Worm (Caenorhabditis elegans) whole organism, L4 larva: ENCODE results near the gene C32H11.3.
A peak's percentile ranks its signal among the peaks of the same experiment; 100 is the strongest.

Source experiments
- R02D3.7 ChIP-seq: fragments of 150-350 bp; sonication (generic microtip); optimal IDR thresholded peaks from 3 replicates; lab custom pipeline; 2014; ENCODE audit warnings: missing biosample characterization, missing genetic modification characterization
- ZK337.2 ChIP-seq: fragments of 200-800 bp; sonication (Bioruptor generic); IDR thresholded peaks from 2 replicates; pipeline ENCODE4 v1.3.6; 2022; ENCODE audit warnings: missing genetic modification reagents, missing genetic modification characterization, missing compliant biosample characterization
- aha-1 ChIP-seq: fragments of 150-350 bp; peaks from one replicate; lab custom pipeline; 2014; ENCODE audit warnings: missing biosample characterization, missing genetic modification characterization
- ceh-32 ChIP-seq: sonication (generic microtip); optimal IDR thresholded peaks from 2 replicates; lab custom pipeline; 2016; ENCODE audit warnings: mild to moderate bottlenecking, missing genetic modification characterization, missing compliant biosample characterization; ENCODE audit not compliant: poor library complexity
- gei-8 ChIP-seq: fragments of 200-800 bp; sonication (Bioruptor generic); optimal IDR thresholded peaks from 2 replicates; lab custom pipeline; 2018; ENCODE audit warnings: mild to moderate bottlenecking, missing genetic modification characterization, missing compliant biosample characterization
- nhr-48 ChIP-seq: sonication (generic microtip); optimal IDR thresholded peaks from 2 replicates; lab custom pipeline; 2016; ENCODE audit warnings: mild to moderate bottlenecking, missing genetic modification characterization, missing compliant biosample characterization
- pqm-1 ChIP-seq: sonication (generic microtip); optimal IDR thresholded peaks from 2 replicates; lab custom pipeline; 2017; ENCODE audit warnings: missing biosample characterization, missing genetic modification characterization
- skn-1 ChIP-seq: fragments of 150-350 bp; optimal IDR thresholded peaks from 2 replicates; lab custom pipeline; 2014; ENCODE audit warnings: missing biosample characterization, missing genetic modification characterization
- snpc-1.2 ChIP-seq: fragments of 200-800 bp; sonication (Bioruptor generic); IDR thresholded peaks from 2 replicates; pipeline ENCODE4 v1.3.6; 2022; ENCODE audit warnings: missing genetic modification reagents, missing genetic modification characterization, missing compliant biosample characterization
- snpc-4 ChIP-seq: fragments of 150-350 bp; optimal IDR thresholded peaks from 2 replicates; lab custom pipeline; 2014; ENCODE audit warnings: missing biosample characterization, missing genetic modification characterization
- ztf-11 ChIP-seq: fragments of 150-350 bp; optimal IDR thresholded peaks from 2 replicates; lab custom pipeline; 2014; ENCODE audit warnings: missing biosample characterization, missing genetic modification characterization

DNA sequence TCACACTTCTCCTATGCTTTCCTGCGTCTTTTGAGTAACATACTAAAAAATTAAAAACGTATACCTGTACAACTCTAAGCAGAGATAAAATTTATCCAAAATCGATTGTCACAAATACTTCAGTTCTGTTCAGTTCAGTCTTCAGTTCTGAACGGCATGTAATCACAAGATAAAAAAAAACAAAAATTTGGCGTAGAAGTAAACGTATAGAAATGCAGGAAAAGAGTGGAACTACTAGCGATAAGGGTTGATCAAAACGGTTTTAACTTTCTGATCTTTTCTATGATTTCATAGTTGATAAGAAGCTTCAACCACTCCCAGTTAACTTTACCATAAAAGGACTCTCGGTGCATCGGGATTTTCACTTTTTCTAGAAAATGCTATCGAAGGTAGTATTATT is 46.7 kb downstream of the C32H11.3 start, which contains the start of gene dod-22:
- no peak for TF ChIP-seq ceh-32
- no peak for TF ChIP-seq aha-1
- no peak for TF ChIP-seq snpc-1.2 (GFP tag; lab: Robert Waterston, UW)
- TF ChIP-seq snpc-4 (tag; lab: Kevin White, UChicago) = no peak
- no peak for TF ChIP-seq ztf-11
- no peak for TF ChIP-seq ZK337.2 (GFP tag; lab: Robert Waterston, UW)
- TF ChIP-seq R02D3.7 (tag; lab: Kevin White, UChicago) = no peak
- TF ChIP-seq gei-8 = no peak
- peak; percentile 29 for TF ChIP-seq pqm-1 (tag; lab: Kevin White, UChicago)
- no peak for TF ChIP-seq nhr-48 (tag; lab: Kevin White, UChicago)
- TF ChIP-seq skn-1 (tag; lab: Kevin White, UChicago) = no peak
